Worm (Caenorhabditis elegans) whole organism, midembryonic: Measurements from ENCODE around the gene W08A12.3.

ENCODE experiments used
- T22C8.4 ChIP-seq: fragments of 200-800 bp; sonication (Bioruptor generic); IDR thresholded peaks from 2 replicates; pipeline ENCODE4 v1.3.6; 2022; ENCODE audit warnings: missing genetic modification characterization, missing compliant biosample characterization
- cog-1 ChIP-seq: sonication (generic microtip); optimal IDR thresholded peaks from 2 replicates; lab custom pipeline; 2016; ENCODE audit warnings: missing genetic modification characterization, missing compliant biosample characterization
- flt-1 ChIP-seq: fragments of 200-800 bp; sonication (Bioruptor generic); IDR thresholded peaks from 2 replicates; pipeline ENCODE4 v1.3.6; 2022; ENCODE audit warnings: missing genetic modification characterization, missing compliant biosample characterization
- klf-2 ChIP-seq: fragments of 200-800 bp; sonication (Bioruptor generic); conservative IDR thresholded peaks from 2 replicates; pipeline ENCODE4 v1.3.6; 2022; ENCODE audit warnings: missing genetic modification reagents, missing genetic modification characterization, missing compliant biosample characterization
- med-1 ChIP-seq: sonication (generic microtip); optimal IDR thresholded peaks from 2 replicates; lab custom pipeline; 2017; ENCODE audit warnings: missing genetic modification characterization, mild to moderate bottlenecking, missing compliant biosample characterization, antibody characterized with exemption, missing genetic modification reagents; ENCODE audit not compliant: insufficient read depth
- ref-1 ChIP-seq: fragments of 200-800 bp; sonication (Bioruptor generic); conservative IDR thresholded peaks from 2 replicates; pipeline ENCODE4 v1.3.6; 2022; ENCODE audit warnings: missing genetic modification reagents, missing genetic modification characterization, missing compliant biosample characterization
- tab-1 ChIP-seq: fragments of 200-800 bp; sonication (Bioruptor generic); IDR thresholded peaks from 2 replicates; pipeline ENCODE4 v1.3.6; 2022; ENCODE audit warnings: missing genetic modification characterization, missing compliant biosample characterization
- ztf-29 ChIP-seq: fragments of 200-800 bp; sonication (Bioruptor generic); IDR thresholded peaks from 2 replicates; pipeline ENCODE4 v1.3.6; 2022; ENCODE audit warnings: missing genetic modification reagents, missing genetic modification characterization, missing compliant biosample characterization

DNA sequence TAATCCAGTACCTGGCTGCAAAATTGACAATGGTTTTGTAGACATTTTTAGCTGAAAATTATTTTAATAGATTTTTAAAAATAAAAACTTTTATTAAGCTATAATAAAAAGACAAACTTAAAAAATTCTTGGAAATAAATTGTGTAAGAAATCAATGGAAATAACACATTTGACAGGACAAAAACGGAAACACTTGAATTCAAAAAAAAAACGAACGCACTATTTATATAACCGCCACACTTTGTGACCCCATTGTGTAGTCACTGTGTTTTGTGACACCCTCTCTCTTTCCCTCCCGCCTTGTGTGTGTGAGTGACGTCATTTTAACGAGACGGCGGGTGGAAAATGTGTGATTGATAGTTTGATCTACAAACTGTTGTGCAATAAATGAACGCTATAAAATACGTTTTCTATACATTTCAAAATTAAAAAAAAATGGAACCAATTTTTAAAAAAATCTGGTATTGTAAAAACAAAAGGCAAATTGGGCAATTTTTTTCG, 38.4 kb upstream of the W08A12.3 start, which contains the start of gene F59B1.8:
- TF ChIP-seq klf-2 (GFP tag; lab: Robert Waterston, UW) (no peak), tab-1 (GFP tag; lab: Robert Waterston, UW) (no peak), T22C8.4 (GFP tag; lab: Robert Waterston, UW) (no peak), cog-1 (tag; lab: Kevin White, UChicago) (no peak), flt-1 (GFP tag; lab: Robert Waterston, UW) (no peak), med-1 (GFP tag; lab: Kevin White, UChicago) (no peak), ztf-29 (no peak), ref-1 (GFP tag; lab: Robert Waterston, UW) (no peak)
